Fruit fly (Drosophila melanogaster) whole organism, pupa: Measurements from ENCODE around the gene CG18764.

Source experiments
- CG10348 ChIP-seq: fragments of 200-800 bp; sonication (Bioruptor generic); IDR thresholded peaks from 2 replicates; pipeline ENCODE4 v1.3.6; 2022; ENCODE audit warnings: missing biosample characterization, missing genetic modification characterization
- CG12605 ChIP-seq: fragments of 200-800 bp; sonication (Bioruptor generic); IDR thresholded peaks from 2 replicates; pipeline ENCODE4 v1.3.6; 2022; ENCODE audit warnings: missing biosample characterization, missing genetic modification characterization
- CG14655 ChIP-seq: fragments of 200-800 bp; sonication (Bioruptor generic); optimal IDR thresholded peaks from 3 replicates; lab custom pipeline; 2017; ENCODE audit warnings: mild to moderate bottlenecking, missing biosample characterization, missing genetic modification reagents, missing genetic modification characterization
- CG15710 ChIP-seq: fragments of 200-800 bp; sonication (Bioruptor generic); optimal IDR thresholded peaks from 2 replicates; lab custom pipeline; 2018; ENCODE audit warnings: missing biosample characterization, mild to moderate bottlenecking, missing genetic modification characterization, moderate library complexity
- CG17806 ChIP-seq: fragments of 200-800 bp; sonication (Bioruptor generic); optimal IDR thresholded peaks from 2 replicates; lab custom pipeline; 2018; ENCODE audit warnings: missing biosample characterization, mild to moderate bottlenecking, missing genetic modification characterization, moderate library complexity
- CG32121 ChIP-seq: fragments of 200-800 bp; sonication (Bioruptor generic); IDR thresholded peaks from 2 replicates; pipeline ENCODE4 v1.3.6; 2022; ENCODE audit warnings: missing biosample characterization, missing genetic modification characterization
- CG34367 ChIP-seq: fragments of 200-800 bp; sonication (Bioruptor generic); optimal IDR thresholded peaks from 2 replicates; lab custom pipeline; 2018; ENCODE audit warnings: missing biosample characterization, mild to moderate bottlenecking, missing genetic modification characterization
- CG8159 ChIP-seq: fragments of 200-800 bp; sonication (Bioruptor generic); optimal IDR thresholded peaks from 3 replicates; lab custom pipeline; 2018; ENCODE audit warnings: missing biosample characterization, mild to moderate bottlenecking, missing genetic modification characterization, moderate library complexity
- CG9948 ChIP-seq: fragments of 200-800 bp; sonication (Bioruptor generic); optimal IDR thresholded peaks from 2 replicates; lab custom pipeline; 2018; ENCODE audit warnings: missing biosample characterization, mild to moderate bottlenecking, missing genetic modification characterization, moderate library complexity
- EcR ChIP-seq: fragments of 200-800 bp; sonication (Bioruptor generic); optimal IDR thresholded peaks from 3 replicates; lab custom pipeline; 2019; ENCODE audit warnings: missing biosample characterization, missing genetic modification characterization, mild to moderate bottlenecking, moderate library complexity, missing genetic modification reagents
- Ets98B ChIP-seq: fragments of 200-800 bp; sonication (Bioruptor generic); IDR thresholded peaks from 2 replicates; pipeline ENCODE4 v1.3.6; 2022; ENCODE audit warnings: missing biosample characterization, missing genetic modification characterization
- Pif1B ChIP-seq: fragments of 200-800 bp; sonication (Bioruptor generic); optimal IDR thresholded peaks from 3 replicates; lab custom pipeline; 2016; ENCODE audit warnings: missing biosample characterization, missing genetic modification characterization
- Snoo ChIP-seq: fragments of 200-800 bp; sonication (Bioruptor generic); optimal IDR thresholded peaks from 3 replicates; lab custom pipeline; 2017; ENCODE audit warnings: missing biosample characterization, mild to moderate bottlenecking, missing genetic modification characterization, inconsistent platforms
- fd96Ca ChIP-seq: fragments of 200-800 bp; sonication (Bioruptor generic); IDR thresholded peaks from 3 replicates; pipeline ENCODE4 v1.3.6; 2022; ENCODE audit warnings: missing biosample characterization, missing genetic modification characterization

DNA sequence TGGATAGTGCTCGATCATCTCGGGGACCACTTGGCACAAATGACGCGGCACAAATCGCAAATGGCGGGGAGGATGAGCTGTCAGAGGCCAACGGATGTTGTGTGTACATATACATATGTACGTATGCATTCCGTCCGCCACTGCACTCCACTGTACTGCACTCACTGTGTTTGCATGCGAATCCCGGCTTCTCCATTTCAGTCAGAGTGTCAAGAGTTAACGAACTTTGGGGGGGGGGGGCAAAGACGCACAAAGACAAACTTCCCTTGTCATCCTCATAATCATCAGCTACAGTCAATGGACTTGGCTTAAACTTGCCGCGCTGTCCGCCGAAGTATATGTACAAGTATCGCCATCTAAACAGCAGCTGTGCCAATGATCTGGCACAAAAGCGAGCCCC is 12.6 kb upstream of the CG18764 start:
- TF ChIP-seq CG32121 (no peak), Pif1B (no peak), Ets98B (no peak), CG14655 (GFP tag; lab: Kevin White, UChicago) (no peak), CG34367 (tag; lab: Kevin White, UChicago) (no peak), CG17806 (tag; lab: Kevin White, UChicago) (no peak), CG8159 (tag; lab: Kevin White, UChicago) (no peak), CG12605 (GFP tag; lab: Robert Waterston, UW) (no peak), Snoo (tag; lab: Kevin White, UChicago) (no peak), fd96Ca (GFP tag; lab: Robert Waterston, UW) (no peak), CG15710 (no peak), EcR (GFP tag; lab: Kevin White, UChicago) (peak; percentile 89), CG9948 (tag; lab: Kevin White, UChicago) (no peak), CG10348 (no peak)
